Worm (Caenorhabditis elegans) whole organism, L1 larva: Measurements from ENCODE around the gene dph-5.
A peak's percentile ranks its signal among the peaks of the same experiment; 100 is the strongest.

Source experiments
- C34B4.2 ChIP-seq: sonication (generic microtip); optimal IDR thresholded peaks from 2 replicates; lab custom pipeline; 2017; ENCODE audit warnings: mild to moderate bottlenecking, missing genetic modification characterization, missing compliant biosample characterization
- aha-1 ChIP-seq: fragments of 150-350 bp; optimal IDR thresholded peaks from 2 replicates; lab custom pipeline; 2014; ENCODE audit warnings: missing biosample characterization, missing genetic modification characterization
- ama-1 ChIP-seq: fragments of 150-350 bp; optimal IDR thresholded peaks from 2 replicates; lab custom pipeline; 2014
- blmp-1 ChIP-seq: fragments of 150-350 bp; optimal IDR thresholded peaks from 2 replicates; lab custom pipeline; 2014; ENCODE audit warnings: missing biosample characterization, missing genetic modification characterization
- ceh-8 ChIP-seq: fragments of 200-800 bp; sonication (Bioruptor generic); optimal IDR thresholded peaks from 2 replicates; lab custom pipeline; 2018; ENCODE audit warnings: mild to moderate bottlenecking, missing genetic modification characterization, moderate library complexity, missing compliant biosample characterization
- ceh-88 ChIP-seq: fragments of 200-800 bp; sonication (Bioruptor generic); IDR thresholded peaks from 2 replicates; pipeline ENCODE4 v1.3.6; 2022; ENCODE audit warnings: missing genetic modification characterization, missing compliant biosample characterization
- ceh-90 ChIP-seq: sonication (generic microtip); optimal IDR thresholded peaks from 2 replicates; lab custom pipeline; 2016; ENCODE audit warnings: missing genetic modification characterization, missing compliant biosample characterization
- ces-1 ChIP-seq: fragments of 150-350 bp; optimal IDR thresholded peaks from 2 replicates; lab custom pipeline; 2014; ENCODE audit warnings: missing biosample characterization, missing genetic modification reagents, missing genetic modification characterization
- dpl-1 ChIP-seq, 3 experiments: fragments of 150-350 bp in 2 of 3; sonication (generic microtip) in 1 of 3; optimal IDR thresholded peaks; 2 replicates each; lab custom pipeline; 2014 to 2017; ENCODE audit warnings: missing biosample characterization in 3 of 3, missing genetic modification characterization in 3 of 3, missing genetic modification reagents in 3 of 3
- dsc-1 ChIP-seq: sonication (generic microtip); optimal IDR thresholded peaks from 2 replicates; lab custom pipeline; 2016; ENCODE audit warnings: mild to moderate bottlenecking, missing genetic modification characterization, missing compliant biosample characterization
- elt-3 ChIP-seq, 6 experiments: fragments of 150-350 bp in 1 of 6; sonication (generic microtip); optimal IDR thresholded peaks; 2 replicates each; lab custom pipeline; 2017 to 2018; ENCODE audit warnings: missing biosample characterization in 6 of 6, missing genetic modification characterization in 6 of 6, inconsistent platforms in 1 of 6
- fkh-10 ChIP-seq: sonication (generic microtip); optimal IDR thresholded peaks from 2 replicates; lab custom pipeline; 2017; ENCODE audit warnings: missing biosample characterization, missing genetic modification reagents, missing genetic modification characterization
- fkh-4 ChIP-seq: sonication (generic microtip); optimal IDR thresholded peaks from 2 replicates; lab custom pipeline; 2016; ENCODE audit warnings: missing compliant biosample characterization, missing genetic modification characterization, borderline replicate concordance
- fkh-8 ChIP-seq: sonication (generic microtip); optimal IDR thresholded peaks from 2 replicates; lab custom pipeline; 2016; ENCODE audit warnings: mild to moderate bottlenecking, missing genetic modification characterization, missing compliant biosample characterization
- hlh-4 ChIP-seq: sonication (generic microtip); optimal IDR thresholded peaks from 2 replicates; lab custom pipeline; 2016; ENCODE audit warnings: mild to moderate bottlenecking, missing genetic modification characterization, missing compliant biosample characterization
- hpl-2 ChIP-seq: fragments of 150-350 bp; optimal IDR thresholded peaks from 2 replicates; lab custom pipeline; 2014; ENCODE audit warnings: missing biosample characterization, missing genetic modification reagents, missing genetic modification characterization
- isw-1 ChIP-seq: fragments of 200-800 bp; sonication (Bioruptor generic); IDR thresholded peaks from 2 replicates; pipeline ENCODE4 v1.3.6; 2022; ENCODE audit warnings: missing genetic modification characterization, missing compliant biosample characterization
- jun-1 ChIP-seq: fragments of 150-350 bp; optimal IDR thresholded peaks from 2 replicates; lab custom pipeline; 2014; ENCODE audit warnings: missing biosample characterization, missing genetic modification reagents, missing genetic modification characterization
- lin-14 ChIP-seq: fragments of 200-800 bp; sonication (Bioruptor generic); optimal IDR thresholded peaks from 2 replicates; lab custom pipeline; 2018; ENCODE audit warnings: mild to moderate bottlenecking, missing genetic modification characterization, moderate library complexity, missing compliant biosample characterization
- lin-35 ChIP-seq, 2 experiments: fragments of 150-350 bp; optimal IDR thresholded peaks; 2 replicates each; lab custom pipeline; 2014; ENCODE audit warnings: missing biosample characterization in 2 of 2, missing genetic modification characterization in 2 of 2, missing genetic modification reagents in 2 of 2
- lin-39 ChIP-seq: fragments of 150-350 bp; optimal IDR thresholded peaks from 2 replicates; lab custom pipeline; 2014; ENCODE audit warnings: missing biosample characterization, missing genetic modification reagents, missing genetic modification characterization
- lsy-2 ChIP-seq, 2 experiments: fragments of 150-350 bp; optimal IDR thresholded peaks; 2 replicates each; lab custom pipeline; 2014; ENCODE audit warnings: missing biosample characterization in 2 of 2, missing genetic modification characterization in 2 of 2
- mef-2 ChIP-seq: fragments of 150-350 bp; optimal IDR thresholded peaks from 2 replicates; lab custom pipeline; 2014; ENCODE audit warnings: missing biosample characterization, missing genetic modification characterization
- nhr-11 ChIP-seq: fragments of 150-350 bp; optimal IDR thresholded peaks from 2 replicates; lab custom pipeline; 2014; ENCODE audit warnings: missing biosample characterization, missing genetic modification characterization
- nhr-12 ChIP-seq: sonication (generic microtip); optimal IDR thresholded peaks from 2 replicates; lab custom pipeline; 2017; ENCODE audit warnings: missing biosample characterization, missing genetic modification characterization
- nhr-19 ChIP-seq: fragments of 200-800 bp; sonication (Bioruptor generic); conservative IDR thresholded peaks from 2 replicates; pipeline ENCODE4 v1.3.6; 2022; ENCODE audit warnings: missing genetic modification characterization, missing compliant biosample characterization
- nhr-47 ChIP-seq: sonication (generic microtip); optimal IDR thresholded peaks from 2 replicates; lab custom pipeline; 2016; ENCODE audit warnings: mild to moderate bottlenecking, missing genetic modification characterization, moderate library complexity, missing compliant biosample characterization
- nhr-71 ChIP-seq: sonication (generic microtip); optimal IDR thresholded peaks from 2 replicates; lab custom pipeline; 2016; ENCODE audit warnings: mild to moderate bottlenecking, missing genetic modification characterization, moderate library complexity, missing compliant biosample characterization
- nhr-76 ChIP-seq: sonication (generic microtip); optimal IDR thresholded peaks from 2 replicates; lab custom pipeline; 2017; ENCODE audit warnings: missing biosample characterization, missing genetic modification characterization
- nhr-90 ChIP-seq: sonication (generic microtip); optimal IDR thresholded peaks from 2 replicates; lab custom pipeline; 2016; ENCODE audit warnings: mild to moderate bottlenecking, missing genetic modification characterization, missing compliant biosample characterization; ENCODE audit not compliant: poor library complexity
- pag-3 ChIP-seq: sonication (generic microtip); optimal IDR thresholded peaks from 2 replicates; lab custom pipeline; 2017; ENCODE audit warnings: missing genetic modification characterization, mild to moderate bottlenecking, missing compliant biosample characterization, antibody characterized with exemption, borderline replicate concordance; ENCODE audit not compliant: insufficient read depth
- pax-3 ChIP-seq: fragments of 200-800 bp; sonication (Bioruptor generic); optimal IDR thresholded peaks from 2 replicates; lab custom pipeline; 2018; ENCODE audit warnings: mild to moderate bottlenecking, missing genetic modification characterization, moderate library complexity, missing compliant biosample characterization
- snpc-4 ChIP-seq: fragments of 150-350 bp; optimal IDR thresholded peaks from 2 replicates; lab custom pipeline; 2014; ENCODE audit warnings: missing biosample characterization, missing genetic modification characterization
- sox-4 ChIP-seq: sonication (generic microtip); optimal IDR thresholded peaks from 2 replicates; lab custom pipeline; 2016; ENCODE audit warnings: missing genetic modification characterization, missing compliant biosample characterization
- sup-37 ChIP-seq: fragments of 200-800 bp; sonication (Bioruptor generic); optimal IDR thresholded peaks from 2 replicates; lab custom pipeline; 2018; ENCODE audit warnings: mild to moderate bottlenecking, missing genetic modification characterization, missing compliant biosample characterization
- tbx-2 ChIP-seq: sonication (generic microtip); optimal IDR thresholded peaks from 2 replicates; lab custom pipeline; 2016; ENCODE audit warnings: missing genetic modification characterization, missing compliant biosample characterization
- unc-30 ChIP-seq: sonication (generic microtip); optimal IDR thresholded peaks from 2 replicates; lab custom pipeline; 2017; ENCODE audit warnings: missing biosample characterization, missing genetic modification characterization
- zag-1 ChIP-seq: fragments of 150-350 bp; optimal IDR thresholded peaks from 2 replicates; lab custom pipeline; 2014; ENCODE audit warnings: missing biosample characterization, missing genetic modification characterization
- ztf-4 ChIP-seq: fragments of 150-350 bp; optimal IDR thresholded peaks from 2 replicates; lab custom pipeline; 2014; ENCODE audit warnings: missing biosample characterization, missing genetic modification characterization

dph-5 gene

ce11 chrII:11351599-11351998, 1.6 kb downstream of the dph-5 start, which contains the start of gene clh-2:
clh-2 (plus strand) TSS chrII:11351899.
- TF ChIP-seq isw-1 (GFP tag; lab: Robert Waterston, UW) = no peak
- TF ChIP-seq ceh-90 (tag; lab: Kevin White, UChicago) = no peak
- no peak for TF ChIP-seq nhr-19 (GFP tag; lab: Robert Waterston, UW)
- no peak for TF ChIP-seq ztf-4 (tag; lab: Kevin White, UChicago)
- TF ChIP-seq mef-2 (tag; lab: Kevin White, UChicago) = no peak
- TF ChIP-seq lsy-2 (tag; optimal IDR thresholded peaks at IDR 0.05; lab: Kevin White, UChicago) = no peak
- TF ChIP-seq nhr-71 = no peak
- no peak for TF ChIP-seq hpl-2 (GFP tag; lab: Kevin White, UChicago)
- no peak for TF ChIP-seq snpc-4 (tag; lab: Kevin White, UChicago)
- TF ChIP-seq hlh-4 (tag; lab: Kevin White, UChicago) = no peak
- TF ChIP-seq ceh-8 (GFP tag; lab: Kevin White, UChicago) = no peak
- no peak for TF ChIP-seq unc-30 (tag; lab: Kevin White, UChicago)
- TF ChIP-seq lin-35 (GFP tag; optimal IDR thresholded peaks at IDR 0.05; lab: Kevin White, UChicago) = no peak
- no peak for TF ChIP-seq nhr-76 (tag; lab: Kevin White, UChicago)
- no peak for TF ChIP-seq dpl-1 (GFP tag; optimal IDR thresholded peaks at IDR 0.05; lab: Kevin White, UChicago)
- TF ChIP-seq elt-3 (tag; optimal IDR thresholded peaks at IDR 0.05; lab: Kevin White, UChicago) = no peak
- TF ChIP-seq ces-1 (GFP tag; lab: Kevin White, UChicago) = no peak
- TF ChIP-seq zag-1 (tag; lab: Kevin White, UChicago) = no peak
- no peak for TF ChIP-seq pag-3 (tag; lab: Kevin White, UChicago)

- TF ChIP-seq ceh-8 (GFP tag; lab: Kevin White, UChicago) = no peak
- no peak for TF ChIP-seq sup-37 (GFP tag; lab: Kevin White, UChicago)
- TF ChIP-seq nhr-47 = peak; percentile 6
- TF ChIP-seq lin-39 (tag; lab: Kevin White, UChicago) = no peak
- TF ChIP-seq nhr-12 (tag; lab: Kevin White, UChicago) = no peak
- TF ChIP-seq lin-14 (GFP tag; lab: Kevin White, UChicago) = peak; percentile 70
- peak; percentile 62 for TF ChIP-seq tbx-2 (tag; lab: Kevin White, UChicago)
- no peak for TF ChIP-seq jun-1 (tag; lab: Kevin White, UChicago)
- peak; percentile 14 for TF ChIP-seq nhr-71
Observed at ce11 chrII:11353471-11353870, 3.5 kb downstream of the dph-5 start.

ce11 chrII:11361751-11362150, 11.8 kb downstream of the dph-5 start:
- TF ChIP-seq lin-14 (GFP tag; lab: Kevin White, UChicago) = peak; percentile 40
- TF ChIP-seq C34B4.2 (tag; lab: Kevin White, UChicago) = no peak
- TF ChIP-seq fkh-10 (GFP tag; lab: Kevin White, UChicago) = peak; percentile 96

- TF ChIP-seq nhr-47 (no peak), blmp-1 (tag; lab: Kevin White, UChicago) (peak; percentile 6), ceh-88 (GFP tag; lab: Robert Waterston, UW) (no peak)
Observed at ce11 chrII:11371981-11372380, 22.0 kb downstream of the dph-5 start, which contains the start of gene C33B4.2. C33B4.2 (minus strand) TSS chrII:11372145.

- TF ChIP-seq dsc-1 (tag; lab: Kevin White, UChicago) (peak; percentile 57), pax-3 (peak; percentile 4), snpc-4 (tag; lab: Kevin White, UChicago) (no peak), aha-1 (tag; lab: Kevin White, UChicago) (no peak), nhr-90 (tag; lab: Kevin White, UChicago) (no peak), ama-1 (lab: Kevin White, UChicago) (no peak), nhr-11 (tag; lab: Kevin White, UChicago) (peak; percentile 63), nhr-47 (peak; percentile 13), fkh-4 (tag; lab: Kevin White, UChicago) (no peak), sox-4 (tag; lab: Kevin White, UChicago) (peak; percentile 28), fkh-8 (tag; lab: Kevin White, UChicago) (peak; percentile 82), elt-3 (tag; optimal IDR thresholded peaks at IDR 0.05; lab: Kevin White, UChicago) (no peak), nhr-71 (peak; percentile 54)
Observed at ce11 chrII:11376026-11376425, 26.0 kb downstream of the dph-5 start.
